Worm (Caenorhabditis elegans): ENCODE measurements around the gene dgk-1.
A peak's percentile ranks its signal among the peaks of the same experiment; 100 is the strongest.

dgk-1 gene

ce11 chrX:977958-978686 lies 13.1 kb downstream of the dgk-1 start, which contains the start of gene abhd-3.2 (continued):
- TF ChIP-seq daf-16 (GFP tag; optimal IDR thresholded peaks at IDR 0.05) (peak in 1 of 2 experiments; percentile 38), daf-16 (tag; optimal IDR thresholded peaks at IDR 0.05) (peak; percentile 94), madf-5 (GFP tag; IDR thresholded peaks at IDR 0.05) (no peak), F37D6.2 (tag; optimal IDR thresholded peaks at IDR 0.05) (no peak), jun-1 (tag; optimal IDR thresholded peaks at IDR 0.05) (no peak), tra-1 (GFP tag; IDR thresholded peaks at IDR 0.05) (peak; percentile 97)

ce11 chrX:975236-975535 lies 16.1 kb downstream of the dgk-1 start:
- no peak for TF ChIP-seq dmd-6 (GFP tag; IDR thresholded peaks at IDR 0.05)
- no peak for TF ChIP-seq saeg-2 (GFP tag; IDR thresholded peaks at IDR 0.05)
- TF ChIP-seq F37D6.2 (tag; optimal IDR thresholded peaks at IDR 0.05): no peak
- no peak for TF ChIP-seq zfp-2 (tag; optimal IDR thresholded peaks at IDR 0.05)
- TF ChIP-seq zag-1 (tag; optimal IDR thresholded peaks at IDR 0.05): no peak
- no peak for TF ChIP-seq arid-1 (GFP tag; conservative IDR thresholded peaks at IDR 0.05)

ce11 chrX:974499-975235 lies 16.6 kb downstream of the dgk-1 start, which contains the start of gene vps-45:
vps-45 (minus strand) TSS chrX:974848.
- TF ChIP-seq nhr-76 (tag; optimal IDR thresholded peaks at IDR 0.05): no peak
- TF ChIP-seq zip-11 (GFP tag; IDR thresholded peaks at IDR 0.05): no peak
- TF ChIP-seq nhr-111 (GFP tag; optimal IDR thresholded peaks at IDR 0.05): no peak
- TF ChIP-seq nhr-42 (GFP tag; IDR thresholded peaks at IDR 0.05): no peak
- peak; percentile 78 for TF ChIP-seq aha-1 (tag)
- no peak for TF ChIP-seq lir-3 (tag; optimal IDR thresholded peaks at IDR 0.05)
- no peak for TF ChIP-seq spr-3 (GFP tag; optimal IDR thresholded peaks at IDR 0.05)
- peak; percentile 37 for TF ChIP-seq dmd-6 (GFP tag; IDR thresholded peaks at IDR 0.05)
- no peak for TF ChIP-seq nhr-102 (tag; optimal IDR thresholded peaks at IDR 0.05)
- TF ChIP-seq T20F7.1 (GFP tag; optimal IDR thresholded peaks at IDR 0.05): no peak
- TF ChIP-seq lsy-2 (tag; optimal IDR thresholded peaks at IDR 0.05): peak in 1 of 2 experiments; percentile 18
- peak; percentile 80 for TF ChIP-seq mes-2 (tag; optimal IDR thresholded peaks at IDR 0.05; ENCODE audit: poor library complexity, severe bottlenecking)
- TF ChIP-seq ztf-7 (tag; optimal IDR thresholded peaks at IDR 0.05): no peak
- no peak for TF ChIP-seq snpc-1.2 (GFP tag; IDR thresholded peaks at IDR 0.05)
- TF ChIP-seq ceh-44 (GFP tag; IDR thresholded peaks at IDR 0.05): no peak
- TF ChIP-seq ZK546.5 (tag; optimal IDR thresholded peaks at IDR 0.05): no peak
- TF ChIP-seq gei-8 (GFP tag; optimal IDR thresholded peaks at IDR 0.05): no peak
- peak; percentile 45 for TF ChIP-seq mxl-3 (GFP tag; optimal IDR thresholded peaks at IDR 0.05)
- TF ChIP-seq unc-39 (tag; optimal IDR thresholded peaks at IDR 0.05): no peak
- TF ChIP-seq ceh-28 (tag; optimal IDR thresholded peaks at IDR 0.05): peak; percentile 44
- no peak for TF ChIP-seq lin-29 (GFP tag; IDR thresholded peaks at IDR 0.05)
- TF ChIP-seq lin-15B (tag; optimal IDR thresholded peaks at IDR 0.05): no peak
- no peak for TF ChIP-seq daf-8 (GFP tag; IDR thresholded peaks at IDR 0.05)
- no peak for TF ChIP-seq nhr-77 (tag; optimal IDR thresholded peaks at IDR 0.05)
- TF ChIP-seq mep-1 (tag; optimal IDR thresholded peaks at IDR 0.05): peak; percentile 61
- peak; percentile 57 for TF ChIP-seq hlh-11 (tag; optimal IDR thresholded peaks at IDR 0.05)
- TF ChIP-seq madf-9 (GFP tag; conservative IDR thresholded peaks at IDR 0.05): no peak
- no peak for TF ChIP-seq nhr-48 (tag; optimal IDR thresholded peaks at IDR 0.05)
- TF ChIP-seq lin-13 (GFP tag; optimal IDR thresholded peaks at IDR 0.05): no peak
- TF ChIP-seq tra-1 (GFP tag; IDR thresholded peaks at IDR 0.05): no peak
- TF ChIP-seq pqm-1 (tag; optimal IDR thresholded peaks at IDR 0.05): no peak
- TF ChIP-seq lin-39 (tag; optimal IDR thresholded peaks at IDR 0.05): no peak
- TF ChIP-seq ceh-20 (GFP tag; IDR thresholded peaks at IDR 0.05): no peak
- TF ChIP-seq lin-38 (GFP tag; IDR thresholded peaks at IDR 0.05): no peak
- no peak for TF ChIP-seq lim-7 (GFP tag; IDR thresholded peaks at IDR 0.05)
- no peak for TF ChIP-seq vab-7 (GFP tag; IDR thresholded peaks at IDR 0.05)
- no peak for TF ChIP-seq ceh-32 (tag; optimal IDR thresholded peaks at IDR 0.05; ENCODE audit: poor library complexity)
- no peak for TF ChIP-seq nhr-41 (GFP tag; IDR thresholded peaks at IDR 0.05)

Data from whole organism, L4 larva.